Fruit fly (Drosophila melanogaster) whole organism, prepupa: Measurements from ENCODE around the gene CG1537.

Source experiments
- Blimp-1 ChIP-seq: fragments of 200-800 bp; sonication (Bioruptor generic); optimal IDR thresholded peaks from 3 replicates; lab custom pipeline; 2017; ENCODE audit warnings: missing biosample characterization, missing genetic modification characterization, mild to moderate bottlenecking, moderate library complexity, missing genetic modification reagents
- CG11294 ChIP-seq: fragments of 200-800 bp; sonication (Bioruptor generic); IDR thresholded peaks from 2 replicates; pipeline ENCODE4 v1.3.6; 2022; ENCODE audit warnings: missing biosample characterization, missing genetic modification characterization
- CG11762 ChIP-seq: fragments of 200-800 bp; sonication (Bioruptor generic); optimal IDR thresholded peaks from 3 replicates; lab custom pipeline; 2016; ENCODE audit warnings: missing biosample characterization, missing genetic modification characterization; ENCODE audit not compliant: insufficient read depth
- CG11902 ChIP-seq: fragments of 200-800 bp; sonication (Bioruptor generic); optimal IDR thresholded peaks from 3 replicates; lab custom pipeline; 2016; ENCODE audit warnings: missing biosample characterization, missing genetic modification characterization
- CG15336 ChIP-seq: fragments of 200-800 bp; sonication (Bioruptor generic); IDR thresholded peaks from 2 replicates; pipeline ENCODE4 v1.3.6; 2022; ENCODE audit warnings: missing biosample characterization, missing genetic modification characterization
- CG1621 ChIP-seq: fragments of 200-800 bp; sonication (Bioruptor generic); optimal IDR thresholded peaks from 3 replicates; lab custom pipeline; 2018; ENCODE audit warnings: missing biosample characterization, mild to moderate bottlenecking, missing genetic modification characterization
- CG16779 ChIP-seq: fragments of 200-800 bp; sonication (Bioruptor generic); optimal IDR thresholded peaks from 3 replicates; lab custom pipeline; 2017; ENCODE audit warnings: missing biosample characterization, mild to moderate bottlenecking, missing genetic modification characterization
- CG3032 ChIP-seq: fragments of 200-800 bp; optimal IDR thresholded peaks from 2 replicates; lab custom pipeline; 2019; ENCODE audit warnings: missing biosample characterization, mild to moderate bottlenecking, missing genetic modification characterization, moderate library complexity
- CG32006 ChIP-seq: fragments of 200-800 bp; sonication (Bioruptor generic); optimal IDR thresholded peaks from 3 replicates; lab custom pipeline; 2017; ENCODE audit warnings: missing biosample characterization, mild to moderate bottlenecking, missing genetic modification characterization
- CG34406 ChIP-seq: fragments of 200-800 bp; sonication (Bioruptor generic); optimal IDR thresholded peaks from 3 replicates; lab custom pipeline; 2016; ENCODE audit warnings: missing biosample characterization, missing genetic modification characterization
- CG3919 ChIP-seq: fragments of 200-800 bp; sonication (Bioruptor generic); optimal IDR thresholded peaks from 3 replicates; lab custom pipeline; 2016; ENCODE audit warnings: missing biosample characterization, missing genetic modification characterization
- CG4318 ChIP-seq: fragments of 200-800 bp; sonication (Bioruptor generic); optimal IDR thresholded peaks from 3 replicates; lab custom pipeline; 2017; ENCODE audit warnings: missing biosample characterization, mild to moderate bottlenecking, missing genetic modification characterization
- CG6163 ChIP-seq: fragments of 200-800 bp; sonication (Bioruptor generic); IDR thresholded peaks from 3 replicates; pipeline ENCODE4 v1.3.6; 2022; ENCODE audit warnings: missing biosample characterization, missing genetic modification characterization
- CG6276 ChIP-seq: fragments of 200-800 bp; sonication (Bioruptor generic); optimal IDR thresholded peaks from 2 replicates; lab custom pipeline; 2017; ENCODE audit warnings: missing biosample characterization, mild to moderate bottlenecking, missing genetic modification characterization
- CG6792 ChIP-seq: fragments of 200-800 bp; sonication (Bioruptor generic); optimal IDR thresholded peaks from 3 replicates; lab custom pipeline; 2016; ENCODE audit warnings: missing biosample characterization, missing genetic modification characterization
- CG6808 ChIP-seq: fragments of 200-800 bp; sonication (Bioruptor generic); optimal IDR thresholded peaks from 3 replicates; lab custom pipeline; 2017; ENCODE audit warnings: missing biosample characterization, missing genetic modification characterization, mild to moderate bottlenecking, moderate library complexity, missing genetic modification reagents
- CG6854 ChIP-seq: fragments of 200-800 bp; sonication (Bioruptor generic); optimal IDR thresholded peaks from 2 replicates; lab custom pipeline; 2017; ENCODE audit warnings: missing biosample characterization, mild to moderate bottlenecking, missing genetic modification characterization
- CG7368 ChIP-seq: fragments of 200-800 bp; sonication (Bioruptor generic); optimal IDR thresholded peaks from 3 replicates; lab custom pipeline; 2016; ENCODE audit warnings: missing biosample characterization, missing genetic modification characterization
- CG8119 ChIP-seq: fragments of 200-800 bp; sonication (Bioruptor generic); IDR thresholded peaks from 3 replicates; pipeline ENCODE4 v1.3.6; 2022; ENCODE audit warnings: missing biosample characterization, missing genetic modification characterization
- CG8319 ChIP-seq: fragments of 200-800 bp; sonication (Bioruptor generic); optimal IDR thresholded peaks from 3 replicates; lab custom pipeline; 2016; ENCODE audit warnings: missing biosample characterization, missing genetic modification characterization
- CG8632 ChIP-seq: fragments of 200-800 bp; sonication (Bioruptor generic); optimal IDR thresholded peaks from 3 replicates; lab custom pipeline; 2016; ENCODE audit warnings: missing biosample characterization, missing genetic modification characterization
- Eip78C ChIP-seq: fragments of 200-800 bp; sonication (Bioruptor generic); peaks from one replicate; lab custom pipeline; 2016; ENCODE audit warnings: missing biosample characterization, missing genetic modification characterization
- Eip93F ChIP-seq: fragments of 200-800 bp; sonication (Bioruptor generic); optimal IDR thresholded peaks from 2 replicates; lab custom pipeline; 2016; ENCODE audit warnings: missing biosample characterization, mild to moderate bottlenecking, missing genetic modification characterization
- Ets21C ChIP-seq: fragments of 200-800 bp; sonication (Bioruptor generic); optimal IDR thresholded peaks from 3 replicates; lab custom pipeline; 2016; ENCODE audit warnings: missing biosample characterization, missing genetic modification characterization
- Gug ChIP-seq: fragments of 200-800 bp; sonication (Bioruptor generic); IDR thresholded peaks from 2 replicates; pipeline ENCODE4 v1.3.6; 2022; ENCODE audit warnings: missing biosample characterization, missing genetic modification characterization
- Hr38 ChIP-seq: sonication (Bioruptor generic); optimal IDR thresholded peaks from 2 replicates; lab custom pipeline; 2016; ENCODE audit warnings: missing biosample characterization, missing genetic modification characterization
- Hr39 ChIP-seq: fragments of 200-800 bp; sonication (Bioruptor generic); optimal IDR thresholded peaks from 2 replicates; lab custom pipeline; 2016; ENCODE audit warnings: missing biosample characterization, missing genetic modification characterization
- Met ChIP-seq: fragments of 200-800 bp; sonication (Bioruptor generic); optimal IDR thresholded peaks from 3 replicates; lab custom pipeline; 2016; ENCODE audit warnings: missing biosample characterization, missing genetic modification characterization
- Smox ChIP-seq: fragments of 200-800 bp; sonication (Bioruptor generic); optimal IDR thresholded peaks from 3 replicates; lab custom pipeline; 2016; ENCODE audit warnings: missing biosample characterization, missing genetic modification characterization
- Sox102F ChIP-seq: fragments of 200-800 bp; sonication (Bioruptor generic); optimal IDR thresholded peaks from 2 replicates; lab custom pipeline; 2016; ENCODE audit warnings: missing biosample characterization, mild to moderate bottlenecking, missing genetic modification characterization
- Sox14 ChIP-seq: fragments of 200-800 bp; sonication (Bioruptor generic); optimal IDR thresholded peaks from 3 replicates; lab custom pipeline; 2016; ENCODE audit warnings: missing biosample characterization, missing genetic modification characterization
- Sox15 ChIP-seq: fragments of 200-800 bp; sonication (Bioruptor generic); optimal IDR thresholded peaks from 3 replicates; lab custom pipeline; 2016; ENCODE audit warnings: missing biosample characterization, missing genetic modification characterization
- achi ChIP-seq: fragments of 200-800 bp; sonication (Bioruptor generic); optimal IDR thresholded peaks from 3 replicates; lab custom pipeline; 2016; ENCODE audit warnings: missing biosample characterization, missing genetic modification characterization
- acj6 ChIP-seq: fragments of 200-800 bp; sonication (Bioruptor generic); optimal IDR thresholded peaks from 3 replicates; lab custom pipeline; 2016; ENCODE audit warnings: missing biosample characterization, missing genetic modification characterization
- cyc ChIP-seq: fragments of 200-800 bp; sonication (Bioruptor generic); optimal IDR thresholded peaks from 3 replicates; lab custom pipeline; 2016; ENCODE audit warnings: missing biosample characterization, missing genetic modification characterization
- dsx ChIP-seq: fragments of 200-800 bp; optimal IDR thresholded peaks from 3 replicates; lab custom pipeline; 2019; ENCODE audit warnings: missing biosample characterization, mild to moderate bottlenecking, missing genetic modification characterization, moderate library complexity; ENCODE audit not compliant: poor library complexity, severe bottlenecking
- eg ChIP-seq: fragments of 200-800 bp; sonication (Bioruptor generic); IDR thresholded peaks from 3 replicates; pipeline ENCODE4 v1.3.6; 2022; ENCODE audit warnings: missing biosample characterization, missing genetic modification characterization
- lz ChIP-seq: fragments of 200-800 bp; sonication (Bioruptor generic); optimal IDR thresholded peaks from 3 replicates; lab custom pipeline; 2016; ENCODE audit warnings: missing biosample characterization, missing genetic modification characterization
- pdm3 ChIP-seq: fragments of 200-800 bp; sonication (Bioruptor generic); optimal IDR thresholded peaks from 3 replicates; lab custom pipeline; 2016; ENCODE audit warnings: missing biosample characterization, missing genetic modification characterization
- salr ChIP-seq, 2 experiments: fragments of 200-800 bp; sonication (Bioruptor generic); optimal IDR thresholded peaks; 3 replicates each; lab custom pipeline; 2016 to 2018; ENCODE audit warnings: missing biosample characterization in 2 of 2, missing genetic modification characterization in 2 of 2, mild to moderate bottlenecking in 1 of 2
- spab ChIP-seq: fragments of 200-800 bp; sonication (Bioruptor generic); optimal IDR thresholded peaks from 2 replicates; lab custom pipeline; 2017; ENCODE audit warnings: missing biosample characterization, mild to moderate bottlenecking, missing genetic modification characterization, missing genetic modification reagents
- svp ChIP-seq: fragments of 200-800 bp; sonication (Bioruptor generic); peaks from one replicate; lab custom pipeline; 2016; ENCODE audit warnings: missing biosample characterization, missing genetic modification characterization
- topi ChIP-seq: fragments of 200-800 bp; sonication (Bioruptor generic); optimal IDR thresholded peaks from 3 replicates; lab custom pipeline; 2016; ENCODE audit warnings: missing biosample characterization, missing genetic modification characterization
- vri ChIP-seq: fragments of 200-800 bp; sonication (Bioruptor generic); optimal IDR thresholded peaks from 3 replicates; lab custom pipeline; 2016; ENCODE audit warnings: missing biosample characterization, mild to moderate bottlenecking, missing genetic modification characterization

Gene CG1537

DNA sequence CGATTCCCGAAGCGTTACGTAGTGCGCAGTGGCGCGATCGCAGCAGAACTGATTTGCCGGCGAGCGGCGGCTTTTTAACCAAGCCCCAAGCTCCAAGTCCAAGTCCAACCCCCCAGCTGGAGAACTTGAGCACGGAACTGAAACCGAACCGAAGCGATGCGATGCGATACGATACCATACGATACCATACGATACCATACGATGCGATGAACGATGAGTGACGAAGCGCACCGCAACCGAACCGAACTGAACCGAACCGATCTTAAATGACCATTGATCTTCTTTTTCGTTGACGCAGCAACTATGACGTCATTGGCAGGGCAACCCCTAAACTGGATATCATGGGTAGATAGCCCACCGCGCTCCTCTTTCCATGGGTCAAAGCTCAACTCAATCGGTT, 23.3 kb upstream of the CG1537 start, which contains the start of gene sev:
sev (minus strand) TSS at position 50 of the 400 bp plus-strand sequence.
- TF ChIP-seq dsx (GFP tag; lab: Kevin White, UChicago) (no peak), svp (GFP tag; lab: Kevin White, UChicago) (peak; percentile 39), CG15336 (GFP tag; lab: Robert Waterston, UW) (no peak), CG11762 (GFP tag; lab: Kevin White, UChicago) (no peak), CG32006 (GFP tag; lab: Kevin White, UChicago) (no peak), CG8119 (GFP tag; lab: Robert Waterston, UW) (no peak), Eip78C (no peak)
- TF ChIP-seq, all 60 proteins: peak for 1

- TF ChIP-seq Sox102F (GFP tag; lab: Kevin White, UChicago) (no peak), Sox14 (GFP tag; lab: Kevin White, UChicago) (no peak), Gug (GFP tag; lab: Robert Waterston, UW) (no peak), CG6854 (GFP tag; lab: Kevin White, UChicago) (no peak), Sox15 (GFP tag; lab: Kevin White, UChicago) (no peak), dsx (GFP tag; lab: Kevin White, UChicago) (no peak), CG1621 (no peak), eg (no peak), CG6792 (GFP tag; lab: Kevin White, UChicago) (no peak), CG3919 (no peak), CG16779 (tag; lab: Kevin White, UChicago) (no peak), topi (GFP tag; lab: Kevin White, UChicago) (no peak), pdm3 (no peak), lz (GFP tag; lab: Kevin White, UChicago) (no peak), svp (GFP tag; lab: Kevin White, UChicago) (no peak), Met (GFP tag; lab: Kevin White, UChicago) (no peak), CG8632 (GFP tag; lab: Kevin White, UChicago) (no peak)
Measured at dm6 chrX:11083007-11083406, 20.0 kb upstream of the CG1537 start.

- TF ChIP-seq eg (no peak), Eip78C (peak; percentile 41)
Measured at dm6 chrX:11081834-11082233, 18.9 kb upstream of the CG1537 start.

dm6 chrX:11081242-11081641, 18.3 kb upstream of the CG1537 start:
- TF ChIP-seq Eip78C = peak; percentile 80
- TF ChIP-seq Eip93F (GFP tag; lab: Kevin White, UChicago) = no peak
- no peak for TF ChIP-seq Met (GFP tag; lab: Kevin White, UChicago)
- peak; percentile 51 for TF ChIP-seq svp (GFP tag; lab: Kevin White, UChicago)
- peak; percentile 32 for TF ChIP-seq CG6808 (GFP tag; lab: Kevin White, UChicago)
- no peak for TF ChIP-seq Hr38 (GFP tag; lab: Kevin White, UChicago)
- peak; percentile 79 for TF ChIP-seq eg
- peak; percentile 32 for TF ChIP-seq CG4318 (GFP tag; lab: Kevin White, UChicago)
- no peak for TF ChIP-seq CG3032 (tag; lab: Kevin White, UChicago)
- no peak for TF ChIP-seq CG7368
- TF ChIP-seq cyc (GFP tag; lab: Kevin White, UChicago) = peak; percentile 26
- TF ChIP-seq Sox14 (GFP tag; lab: Kevin White, UChicago) = peak; percentile 34
- TF ChIP-seq CG8319 (GFP tag; lab: Kevin White, UChicago) = no peak
- peak; percentile 56 for TF ChIP-seq CG6276
- TF ChIP-seq Gug (GFP tag; lab: Robert Waterston, UW) = peak; percentile 54
- peak; percentile 13 for TF ChIP-seq CG1621
- peak; percentile 32 for TF ChIP-seq CG34406
- peak; percentile 16 to 22 for TF ChIP-seq salr (GFP tag; optimal IDR thresholded peaks at IDR 0.05; lab: Kevin White, UChicago)
- TF ChIP-seq achi (GFP tag; lab: Kevin White, UChicago) = peak; percentile 49
- TF ChIP-seq CG6163 (GFP tag; lab: Robert Waterston, UW) = 0 out of 3 replicates have a peak, but pooled peaks have one; percentile 48
- no peak for TF ChIP-seq vri (GFP tag; lab: Kevin White, UChicago)
- TF ChIP-seq CG11294 (GFP tag; lab: Robert Waterston, UW) = peak; percentile 41; the same call in 1 of the 2 replicates
- no peak for TF ChIP-seq Blimp-1 (GFP tag; lab: Kevin White, UChicago)
- TF ChIP-seq Sox102F (GFP tag; lab: Kevin White, UChicago) = peak; percentile 9
- TF ChIP-seq Smox (GFP tag; lab: Kevin White, UChicago) = peak; percentile 9
- no peak for TF ChIP-seq acj6 (GFP tag; lab: Kevin White, UChicago)
- peak; percentile 39 for TF ChIP-seq spab (GFP tag; lab: Kevin White, UChicago)
- no peak for TF ChIP-seq CG11902 (GFP tag; lab: Kevin White, UChicago)
- TF ChIP-seq Ets21C (GFP tag; lab: Kevin White, UChicago) = no peak
- peak; percentile 30 for TF ChIP-seq topi (GFP tag; lab: Kevin White, UChicago)
- TF ChIP-seq CG8632 (GFP tag; lab: Kevin White, UChicago) = no peak
- TF ChIP-seq CG15336 (GFP tag; lab: Robert Waterston, UW) = peak; percentile 67
- peak; percentile 59 for TF ChIP-seq pdm3
- no peak for TF ChIP-seq Sox15 (GFP tag; lab: Kevin White, UChicago)
- TF ChIP-seq Hr39 (GFP tag; lab: Kevin White, UChicago) = peak; percentile 33
